Worm (Caenorhabditis elegans) whole organism, late embryonic: Measurements from ENCODE around the gene ced-13.
A peak's percentile ranks its signal among the peaks of the same experiment; 100 is the strongest.

Experiments used
- C08G9.2 ChIP-seq: sonication (generic microtip); optimal IDR thresholded peaks from 2 replicates; lab custom pipeline; 2016; ENCODE audit warnings: mild to moderate bottlenecking, missing genetic modification characterization, moderate library complexity, missing compliant biosample characterization
- F13H6.1 ChIP-seq: sonication (generic microtip); optimal IDR thresholded peaks from 2 replicates; lab custom pipeline; 2016; ENCODE audit warnings: missing genetic modification characterization, missing compliant biosample characterization
- K09A11.1 ChIP-seq: sonication (generic microtip); optimal IDR thresholded peaks from 2 replicates; lab custom pipeline; 2017; ENCODE audit warnings: antibody characterized with exemption, mild to moderate bottlenecking, missing genetic modification characterization, missing compliant biosample characterization; ENCODE audit not compliant: insufficient read depth
- T23F11.4 ChIP-seq: fragments of 200-800 bp; sonication (Bioruptor generic); optimal IDR thresholded peaks from 2 replicates; lab custom pipeline; 2018; ENCODE audit warnings: mild to moderate bottlenecking, missing genetic modification characterization, missing compliant biosample characterization
- ceh-14 ChIP-seq: sonication (generic microtip); optimal IDR thresholded peaks from 2 replicates; lab custom pipeline; 2016; ENCODE audit warnings: missing genotype, missing genetic modification characterization, missing compliant biosample characterization
- ceh-18 ChIP-seq: sonication (generic microtip); optimal IDR thresholded peaks from 2 replicates; lab custom pipeline; 2016; ENCODE audit warnings: missing genetic modification characterization, missing compliant biosample characterization
- ceh-19 ChIP-seq: fragments of 200-800 bp; sonication (Bioruptor generic); optimal IDR thresholded peaks from 2 replicates; lab custom pipeline; 2018; ENCODE audit warnings: mild to moderate bottlenecking, missing genetic modification characterization, missing compliant biosample characterization
- ceh-22 ChIP-seq: sonication (generic microtip); optimal IDR thresholded peaks from 2 replicates; lab custom pipeline; 2017; ENCODE audit warnings: missing biosample characterization, missing genetic modification characterization
- ceh-31 ChIP-seq: sonication (generic microtip); optimal IDR thresholded peaks from 2 replicates; lab custom pipeline; 2016; ENCODE audit warnings: missing genetic modification characterization, missing compliant biosample characterization
- ceh-9 ChIP-seq: sonication (generic microtip); optimal IDR thresholded peaks from 2 replicates; lab custom pipeline; 2016; ENCODE audit warnings: mild to moderate bottlenecking, missing genetic modification characterization, inconsistent platforms, missing compliant biosample characterization
- dve-1 ChIP-seq: sonication (generic microtip); optimal IDR thresholded peaks from 2 replicates; lab custom pipeline; 2017; ENCODE audit warnings: antibody characterized with exemption, mild to moderate bottlenecking, missing genetic modification characterization, missing compliant biosample characterization
- elt-4 ChIP-seq: sonication (generic microtip); optimal IDR thresholded peaks from 2 replicates; lab custom pipeline; 2016; ENCODE audit warnings: missing genetic modification characterization, missing compliant biosample characterization
- eyg-1 ChIP-seq: sonication (generic microtip); optimal IDR thresholded peaks from 2 replicates; lab custom pipeline; 2016; ENCODE audit warnings: missing genotype, missing genetic modification characterization, missing compliant biosample characterization
- fax-1 ChIP-seq: sonication (generic microtip); optimal IDR thresholded peaks from 2 replicates; lab custom pipeline; 2016; ENCODE audit warnings: missing genotype, missing genetic modification characterization, missing compliant biosample characterization
- fkh-6 ChIP-seq: sonication (generic microtip); optimal IDR thresholded peaks from 2 replicates; lab custom pipeline; 2016; ENCODE audit warnings: missing genetic modification characterization, missing compliant biosample characterization
- hlh-6 ChIP-seq: sonication (generic microtip); optimal IDR thresholded peaks from 2 replicates; lab custom pipeline; 2016; ENCODE audit warnings: missing genotype, missing genetic modification characterization, missing compliant biosample characterization
- lim-6 ChIP-seq: sonication (generic microtip); optimal IDR thresholded peaks from 2 replicates; lab custom pipeline; 2016; ENCODE audit warnings: missing genetic modification characterization, missing compliant biosample characterization
- nfya-1 ChIP-seq: sonication (generic microtip); optimal IDR thresholded peaks from 2 replicates; lab custom pipeline; 2017; ENCODE audit warnings: missing genetic modification characterization, mild to moderate bottlenecking, missing compliant biosample characterization, antibody characterized with exemption, moderate library complexity
- nhr-11 ChIP-seq: fragments of 150-350 bp; optimal IDR thresholded peaks from 2 replicates; lab custom pipeline; 2014; ENCODE audit warnings: missing biosample characterization, missing genetic modification characterization
- nhr-232 ChIP-seq: sonication (generic microtip); optimal IDR thresholded peaks from 2 replicates; lab custom pipeline; 2016; ENCODE audit warnings: missing genetic modification characterization, missing compliant biosample characterization
- pat-9 ChIP-seq: fragments of 200-800 bp; sonication (Bioruptor generic); optimal IDR thresholded peaks from 2 replicates; lab custom pipeline; 2018; ENCODE audit warnings: mild to moderate bottlenecking, missing genetic modification characterization, moderate library complexity, missing compliant biosample characterization
- pax-1 ChIP-seq: fragments of 150-350 bp; optimal IDR thresholded peaks from 2 replicates; lab custom pipeline; 2014; ENCODE audit warnings: missing biosample characterization, missing genetic modification characterization
- ref-2 ChIP-seq: sonication (generic microtip); optimal IDR thresholded peaks from 2 replicates; lab custom pipeline; 2016; ENCODE audit warnings: missing genetic modification characterization, missing compliant biosample characterization
- sox-4 ChIP-seq: sonication (generic microtip); optimal IDR thresholded peaks from 2 replicates; lab custom pipeline; 2017; ENCODE audit warnings: mild to moderate bottlenecking, missing genetic modification characterization, inconsistent platforms, missing compliant biosample characterization
- syd-9 ChIP-seq: sonication (generic microtip); optimal IDR thresholded peaks from 2 replicates; lab custom pipeline; 2016; ENCODE audit warnings: mild to moderate bottlenecking, missing genetic modification characterization, moderate library complexity, missing compliant biosample characterization
- ttx-3 ChIP-seq: sonication (generic microtip); optimal IDR thresholded peaks from 2 replicates; lab custom pipeline; 2016; ENCODE audit warnings: missing genetic modification reagents, missing genetic modification characterization, missing compliant biosample characterization
- unc-3 ChIP-seq, 2 experiments: fragments of 200-800 bp in 1 of 2; sonication (Bioruptor generic) in 1 of 2; sonication (generic microtip) in 1 of 2; conservative IDR thresholded peaks in 1 of 2; optimal IDR thresholded peaks in 1 of 2; 2 replicates each; pipeline versions ENCODE4 v1.3.6 to Lab custom; 2016 to 2022; ENCODE audit warnings: missing compliant biosample characterization in 2 of 2, missing genetic modification characterization in 2 of 2, missing genetic modification reagents in 1 of 2
- unc-42 ChIP-seq: sonication (generic microtip); optimal IDR thresholded peaks from 2 replicates; lab custom pipeline; 2016; ENCODE audit warnings: missing genotype, missing genetic modification characterization, missing compliant biosample characterization
- unc-55 ChIP-seq: sonication (generic microtip); optimal IDR thresholded peaks from 2 replicates; lab custom pipeline; 2017; ENCODE audit warnings: missing biosample characterization, missing genetic modification reagents, missing genetic modification characterization
- zip-5 ChIP-seq: sonication (generic microtip); optimal IDR thresholded peaks from 2 replicates; lab custom pipeline; 2016; ENCODE audit warnings: missing genetic modification characterization, missing compliant biosample characterization

The ced-13 gene

DNA sequence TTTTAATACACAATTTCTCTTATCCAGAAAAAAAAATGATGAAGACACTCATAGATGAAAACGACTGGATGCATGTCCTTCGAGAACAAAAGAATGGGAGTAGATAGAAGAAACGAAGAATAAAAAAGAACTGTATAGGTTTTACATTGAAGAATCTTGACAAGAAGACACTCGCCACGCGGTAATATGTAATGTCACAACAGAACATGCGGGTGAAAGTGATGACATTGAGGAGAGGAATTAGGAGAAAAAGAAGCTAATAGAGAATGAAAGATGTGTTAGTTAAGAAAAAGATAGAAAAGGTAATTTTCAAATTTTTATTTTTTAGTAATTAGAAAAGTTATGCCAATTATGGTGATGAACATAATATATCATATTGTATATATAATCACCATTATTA, 44.0 kb downstream of the ced-13 start:
- TF ChIP-seq ref-2 (tag; lab: Kevin White, UChicago) = no peak
- no peak for TF ChIP-seq nhr-232
- TF ChIP-seq T23F11.4 = no peak
- no peak for TF ChIP-seq pat-9 (tag; lab: Kevin White, UChicago)
- TF ChIP-seq nhr-11 = no peak
- TF ChIP-seq dve-1 = no peak
- no peak for TF ChIP-seq lim-6 (tag; lab: Kevin White, UChicago)
- no peak for TF ChIP-seq hlh-6
- TF ChIP-seq K09A11.1 (tag; lab: Kevin White, UChicago) = no peak
- TF ChIP-seq ceh-18 = no peak
- TF ChIP-seq C08G9.2 (tag; lab: Kevin White, UChicago) = no peak
- TF ChIP-seq ttx-3 = no peak
- no peak for TF ChIP-seq ceh-19 (GFP tag; lab: Kevin White, UChicago)
- no peak for TF ChIP-seq unc-3 (GFP tag; conservative IDR thresholded peaks at IDR 0.05; lab: Robert Waterston, UW)
- TF ChIP-seq unc-3 (tag; optimal IDR thresholded peaks at IDR 0.05; lab: Kevin White, UChicago) = no peak
- no peak for TF ChIP-seq elt-4 (tag; lab: Kevin White, UChicago)
- TF ChIP-seq pax-1 (tag; lab: Kevin White, UChicago) = no peak
- TF ChIP-seq sox-4 (tag; lab: Kevin White, UChicago) = no peak
- TF ChIP-seq ceh-31 (tag; lab: Kevin White, UChicago) = no peak
- no peak for TF ChIP-seq fkh-6
- TF ChIP-seq syd-9 = no peak

DNA sequence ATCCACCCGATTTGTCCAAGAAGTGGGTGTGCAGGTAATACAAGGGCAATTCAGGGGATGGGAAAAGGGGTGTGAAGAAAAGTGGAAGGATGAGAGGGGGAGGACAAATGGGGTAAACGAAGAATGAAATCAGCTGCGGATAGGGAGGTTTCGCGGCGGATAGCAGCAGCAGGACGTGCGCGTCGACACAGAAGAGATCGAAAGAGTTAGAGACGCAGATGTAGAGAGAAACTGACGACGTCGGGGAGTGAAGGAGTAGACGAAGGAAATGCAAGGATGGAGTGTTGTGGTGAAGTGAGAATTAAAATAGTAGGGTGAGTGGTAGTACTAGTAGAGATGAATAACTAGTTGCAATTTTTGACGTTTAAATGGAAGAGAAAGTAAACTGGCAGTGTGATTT, 47.2 kb downstream of the ced-13 start, which contains the start of gene M60.6:
M60.6 (minus strand) TSS at position 166 of the 400 bp plus-strand sequence.
- peak; percentile 16 for TF ChIP-seq ceh-14 (tag; lab: Kevin White, UChicago)
- no peak for TF ChIP-seq ceh-22 (tag; lab: Kevin White, UChicago)
- TF ChIP-seq elt-4 (tag; lab: Kevin White, UChicago) = no peak
- no peak for TF ChIP-seq zip-5 (tag; lab: Kevin White, UChicago)
- TF ChIP-seq nfya-1 (tag; lab: Kevin White, UChicago) = peak; percentile 34
- TF ChIP-seq fax-1 (tag; lab: Kevin White, UChicago) = peak; percentile 3
- TF ChIP-seq unc-42 (tag; lab: Kevin White, UChicago) = peak; percentile 89
- peak; percentile 30 for TF ChIP-seq unc-55 (GFP tag; lab: Kevin White, UChicago)
- no peak for TF ChIP-seq ceh-9 (tag; lab: Kevin White, UChicago)
- TF ChIP-seq ref-2 (tag; lab: Kevin White, UChicago) = peak; percentile 65
- TF ChIP-seq ceh-18 = peak; percentile 9
- TF ChIP-seq eyg-1 (tag; lab: Kevin White, UChicago) = no peak
- TF ChIP-seq ceh-31 (tag; lab: Kevin White, UChicago) = peak; percentile 77
- TF ChIP-seq F13H6.1 (tag; lab: Kevin White, UChicago) = peak; percentile 25
- TF ChIP-seq, all 69 proteins: peak for 9
